1 fruit fly cellular context compared by ENCODE assay signal in the genomic region with DNA sequence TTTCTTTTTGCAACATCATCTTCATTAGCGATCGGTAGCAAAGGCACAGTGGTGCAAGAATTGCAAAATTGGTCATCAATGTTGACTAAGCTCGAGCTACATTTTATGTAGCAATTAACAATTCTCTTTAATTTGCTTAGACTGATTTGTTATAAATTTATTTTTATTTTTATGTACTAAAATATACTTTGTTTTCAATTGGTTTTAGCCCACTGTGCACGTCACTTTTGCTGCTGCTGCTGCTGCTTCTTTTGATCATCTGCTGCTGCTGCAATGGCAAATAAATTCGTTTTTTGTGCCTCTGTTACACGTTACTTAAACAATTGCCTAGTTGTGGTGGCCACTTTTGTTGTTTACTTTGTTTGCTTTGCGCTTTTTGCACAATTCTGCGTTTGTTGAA.
TF ChIP-seq lines count a peak whose summit lies in the region.

No protein-coding gene starts in this region.

TF ChIP-seq in whole organism, embryonic, 481 proteins besides CTCF, POLR2A, EP300 and RAD21 (continued from another document and continues in another):
- TF ChIP-seq peb (GFP tag; IDR thresholded peaks at IDR 0.05; lab: Robert Waterston, UW) (peak; percentile 75; the same call in 1 of the 2 replicates), CHES-1-like (GFP tag; optimal IDR thresholded peaks at IDR 0.05; lab: Kevin White, UChicago) (no peak), ken (GFP tag; IDR thresholded peaks at IDR 0.05; lab: Robert Waterston, UW) (peak; percentile 89), CG6654 (GFP tag; optimal IDR thresholded peaks at IDR 0.05; lab: Kevin White, UChicago) (peak; percentile 61), hkb (optimal IDR thresholded peaks at IDR 0.05; lab: Kevin White, UChicago) (no peak), hkb (GFP tag; IDR thresholded peaks at IDR 0.05; lab: Robert Waterston, UW) (peak; percentile 93), salm (tag; optimal IDR thresholded peaks at IDR 0.05; lab: Kevin White, UChicago) (peak; percentile 67), tio (GFP tag; optimal IDR thresholded peaks at IDR 0.05; lab: Kevin White, UChicago) (peak; percentile 76), ro (GFP tag; IDR thresholded peaks at IDR 0.05; lab: Robert Waterston, UW) (peak; percentile 63; the same call in 1 of the 2 replicates), schlank (tag; optimal IDR thresholded peaks at IDR 0.05; lab: Kevin White, UChicago) (peak; percentile 16), CkIIα-i1 (GFP tag; IDR thresholded peaks at IDR 0.05; lab: Robert Waterston, UW) (peak; percentile 59; the same call in 1 of the 2 replicates), Bdp1 (GFP tag; optimal IDR thresholded peaks at IDR 0.05; lab: Kevin White, UChicago) (peak; percentile 22), MESR4 (GFP tag; optimal IDR thresholded peaks at IDR 0.05; lab: Kevin White, UChicago) (no peak), chif (GFP tag; optimal IDR thresholded peaks at IDR 0.05; lab: Kevin White, UChicago) (peak; percentile 53 to 70), CG10565 (GFP tag; optimal IDR thresholded peaks at IDR 0.05; lab: Kevin White, UChicago) (no peak), CG11093 (GFP tag; IDR thresholded peaks at IDR 0.05; lab: Robert Waterston, UW) (peak; percentile 74), chn (GFP tag; optimal IDR thresholded peaks at IDR 0.05; lab: Kevin White, UChicago) (peak; percentile 72), exex (tag; optimal IDR thresholded peaks at IDR 0.05; lab: Kevin White, UChicago) (no peak), jing (GFP tag; optimal IDR thresholded peaks at IDR 0.05; lab: Kevin White, UChicago) (peak; percentile 78), gem (tag; optimal IDR thresholded peaks at IDR 0.05; lab: Kevin White, UChicago) (peak; percentile 92), Lim3 (GFP tag; IDR thresholded peaks at IDR 0.05; lab: Robert Waterston, UW) (0 out of 2 replicates have a peak, but pooled peaks have one; percentile 35), CG9932 (GFP tag; IDR thresholded peaks at IDR 0.05; lab: Robert Waterston, UW) (peak; percentile 74), luna (GFP tag; optimal IDR thresholded peaks at IDR 0.05; lab: Kevin White, UChicago) (no peak), CG5180 (GFP tag; optimal IDR thresholded peaks at IDR 0.05; lab: Kevin White, UChicago) (peak; percentile 4), CG6689 (GFP tag; IDR thresholded peaks at IDR 0.05; lab: Robert Waterston, UW) (peak; percentile 91), CG34422 (GFP tag; IDR thresholded peaks at IDR 0.05; lab: Robert Waterston, UW) (peak; percentile 89), CG17361 (GFP tag; IDR thresholded peaks at IDR 0.05; lab: Robert Waterston, UW) (peak; percentile 81), row (GFP tag; IDR thresholded peaks at IDR 0.05; lab: Robert Waterston, UW) (peak; percentile 85), caup (GFP tag; optimal IDR thresholded peaks at IDR 0.05; lab: Kevin White, UChicago; ENCODE audit: severe bottlenecking) (peak; percentile 69), dmrt11E (tag; optimal IDR thresholded peaks at IDR 0.05; lab: Kevin White, UChicago) (peak; percentile 79), HHEX (GFP tag; optimal IDR thresholded peaks at IDR 0.05; lab: Kevin White, UChicago) (peak; percentile 63), Fer1 (GFP tag; optimal IDR thresholded peaks at IDR 0.05; lab: Kevin White, UChicago) (peak; percentile 45), scrt (GFP tag; optimal IDR thresholded peaks at IDR 0.05; lab: Kevin White, UChicago) (peak; percentile 32), cas (GFP tag; IDR thresholded peaks at IDR 0.05; lab: Robert Waterston, UW) (peak; percentile 49; the same call in 1 of the 2 replicates), CG17568 (GFP tag; optimal IDR thresholded peaks at IDR 0.05; lab: Kevin White, UChicago) (peak; percentile 52), CG14050 (GFP tag; IDR thresholded peaks at IDR 0.05; lab: Robert Waterston, UW) (peak; percentile 68), chinmo (GFP tag; IDR thresholded peaks at IDR 0.05; lab: Robert Waterston, UW; ENCODE audit: partially characterized antibody) (no peak), CG4617 (GFP tag; optimal IDR thresholded peaks at IDR 0.05; lab: Kevin White, UChicago; ENCODE audit: borderline replicate concordance) (peak; percentile 22), CG11398 (GFP tag; optimal IDR thresholded peaks at IDR 0.05; lab: Kevin White, UChicago) (no peak), dan (GFP tag; IDR thresholded peaks at IDR 0.05; lab: Robert Waterston, UW) (peak; percentile 51; the same call in 1 of the 2 replicates), lilli (GFP tag; optimal IDR thresholded peaks at IDR 0.05; lab: Kevin White, UChicago) (peak; percentile 75), CG18764 (GFP tag; optimal IDR thresholded peaks at IDR 0.05; lab: Kevin White, UChicago) (peak; percentile 77), fru (optimal IDR thresholded peaks at IDR 0.05; lab: Kevin White, UChicago) (no peak), CG14965 (GFP tag; optimal IDR thresholded peaks at IDR 0.05; lab: Kevin White, UChicago; ENCODE audit: borderline replicate concordance) (no peak), ems (GFP tag; optimal IDR thresholded peaks at IDR 0.05; lab: Kevin White, UChicago) (peak; percentile 58), slbo (GFP tag; IDR thresholded peaks at IDR 0.05; lab: Robert Waterston, UW) (peak; percentile 86), CG17186 (GFP tag; optimal IDR thresholded peaks at IDR 0.05; lab: Kevin White, UChicago) (peak; percentile 6), Hr51 (GFP tag; optimal IDR thresholded peaks at IDR 0.05; lab: Kevin White, UChicago) (peak in 1 of 2 experiments; percentile 88), CG17829 (tag; optimal IDR thresholded peaks at IDR 0.05; lab: Kevin White, UChicago) (peak; percentile 74), Atf-2 (GFP tag; optimal IDR thresholded peaks at IDR 0.05; lab: Kevin White, UChicago) (peak; percentile 56), CG12219 (GFP tag; optimal IDR thresholded peaks at IDR 0.05; lab: Kevin White, UChicago) (peak; percentile 72), sima (GFP tag; optimal IDR thresholded peaks at IDR 0.05; lab: Kevin White, UChicago) (no peak), CG10147 (GFP tag; optimal IDR thresholded peaks at IDR 0.05; lab: Kevin White, UChicago) (peak; percentile 51), Dll (GFP tag; IDR thresholded peaks at IDR 0.05; lab: Robert Waterston, UW; ENCODE audit: partially characterized antibody) (no peak), CG6683 (GFP tag; optimal IDR thresholded peaks at IDR 0.05; lab: Kevin White, UChicago) (no peak), bbx (GFP tag; IDR thresholded peaks at IDR 0.05; lab: Robert Waterston, UW; ENCODE audit: partially characterized antibody) (no peak), da (GFP tag; optimal IDR thresholded peaks at IDR 0.05; lab: Kevin White, UChicago) (no peak), Hey (tag; optimal IDR thresholded peaks at IDR 0.05; lab: Kevin White, UChicago) (no peak), CG6791 (GFP tag; IDR thresholded peaks at IDR 0.05; lab: Robert Waterston, UW; ENCODE audit: partially characterized antibody) (no peak), NC2β (GFP tag; optimal IDR thresholded peaks at IDR 0.05; lab: Kevin White, UChicago) (peak; percentile 39), Med (GFP tag; lab: Kevin White, UChicago) (peak; percentile 70), CG2875 (GFP tag; optimal IDR thresholded peaks at IDR 0.05; lab: Kevin White, UChicago) (peak; percentile 78), Oaz (GFP tag; IDR thresholded peaks at IDR 0.05; lab: Robert Waterston, UW) (peak; percentile 72), inv (GFP tag; IDR thresholded peaks at IDR 0.05; lab: Robert Waterston, UW; ENCODE audit: partially characterized antibody) (no peak), ci (GFP tag; IDR thresholded peaks at IDR 0.05; lab: Robert Waterston, UW) (peak; percentile 93), CG10959 (GFP tag; IDR thresholded peaks at IDR 0.05; lab: Robert Waterston, UW) (peak; percentile 78), CG7556 (GFP tag; optimal IDR thresholded peaks at IDR 0.05; lab: Kevin White, UChicago) (peak; percentile 73), CG13624 (GFP tag; optimal IDR thresholded peaks at IDR 0.05; lab: Kevin White, UChicago) (no peak), CG2120 (GFP tag; optimal IDR thresholded peaks at IDR 0.05; lab: Kevin White, UChicago) (peak; percentile 62), Dip3 (GFP tag; optimal IDR thresholded peaks at IDR 0.05; lab: Kevin White, UChicago) (no peak), CG12155 (GFP tag; optimal IDR thresholded peaks at IDR 0.05; lab: Kevin White, UChicago) (peak; percentile 58), crc (GFP tag; optimal IDR thresholded peaks at IDR 0.05; lab: Kevin White, UChicago) (no peak), bowl (GFP tag; IDR thresholded peaks at IDR 0.05; lab: Robert Waterston, UW) (peak; percentile 29; the same call in 1 of the 2 replicates), ssp (GFP tag; IDR thresholded peaks at IDR 0.05; lab: Robert Waterston, UW) (peak; percentile 60), sr (GFP tag; IDR thresholded peaks at IDR 0.05; lab: Robert Waterston, UW) (peak; percentile 56; the same call in 1 of the 3 replicates), sug (tag; optimal IDR thresholded peaks at IDR 0.05; lab: Kevin White, UChicago) (no peak), CG13775 (GFP tag; optimal IDR thresholded peaks at IDR 0.05; lab: Kevin White, UChicago) (peak; percentile 73), phol (tag; optimal IDR thresholded peaks at IDR 0.05; lab: Kevin White, UChicago) (peak; percentile 84), her (GFP tag; optimal IDR thresholded peaks at IDR 0.05; lab: Kevin White, UChicago) (peak; percentile 19), CG5245 (GFP tag; optimal IDR thresholded peaks at IDR 0.05; lab: Kevin White, UChicago) (peak; percentile 72), wdn (GFP tag; IDR thresholded peaks at IDR 0.05; lab: Robert Waterston, UW) (peak; percentile 64), D19A (tag; optimal IDR thresholded peaks at IDR 0.05; lab: Kevin White, UChicago) (peak; percentile 67), esg (GFP tag; conservative IDR thresholded peaks at IDR 0.05; lab: Robert Waterston, UW) (peak; percentile 83), CG6854 (GFP tag; optimal IDR thresholded peaks at IDR 0.05; lab: Kevin White, UChicago) (peak; percentile 7), Eip74EF (GFP tag; optimal IDR thresholded peaks at IDR 0.05; lab: Kevin White, UChicago) (no peak), kah (GFP tag; optimal IDR thresholded peaks at IDR 0.05; lab: Kevin White, UChicago) (peak; percentile 47), tgo (GFP tag; IDR thresholded peaks at IDR 0.05; lab: Robert Waterston, UW) (peak; percentile 88), crol (GFP tag; IDR thresholded peaks at IDR 0.05; lab: Robert Waterston, UW) (no peak), Opbp (GFP tag; IDR thresholded peaks at IDR 0.05; lab: Robert Waterston, UW; ENCODE audit: partially characterized antibody) (no peak), ewg (GFP tag; optimal IDR thresholded peaks at IDR 0.05; lab: Kevin White, UChicago) (peak; percentile 66), CG16813 (GFP tag; IDR thresholded peaks at IDR 0.05; lab: Robert Waterston, UW; ENCODE audit: partially characterized antibody) (0 out of 3 replicates have a peak, but pooled peaks have one; percentile 14), MBD-R2 (GFP tag; IDR thresholded peaks at IDR 0.05; lab: Robert Waterston, UW) (peak; percentile 59), ac (GFP tag; optimal IDR thresholded peaks at IDR 0.05; lab: Kevin White, UChicago) (peak; percentile 53), CG6254 (GFP tag; optimal IDR thresholded peaks at IDR 0.05; lab: Kevin White, UChicago) (peak; percentile 71), CG17328 (GFP tag; IDR thresholded peaks at IDR 0.05; lab: Robert Waterston, UW) (peak; percentile 94), Dref (GFP tag; IDR thresholded peaks at IDR 0.05; lab: Robert Waterston, UW) (no peak), tx (GFP tag; optimal IDR thresholded peaks at IDR 0.05; lab: Kevin White, UChicago) (no peak), eve (GFP tag; optimal IDR thresholded peaks at IDR 0.05; lab: Kevin White, UChicago) (peak in 1 of 2 experiments; percentile 62), CG2202 (tag; optimal IDR thresholded peaks at IDR 0.05; lab: Kevin White, UChicago) (peak; percentile 45), Nf-YC (tag; optimal IDR thresholded peaks at IDR 0.05; lab: Kevin White, UChicago) (no peak), shn (GFP tag; optimal IDR thresholded peaks at IDR 0.05; lab: Kevin White, UChicago) (no peak), ab (GFP tag; optimal IDR thresholded peaks at IDR 0.05; lab: Kevin White, UChicago) (peak; percentile 49), so (GFP tag; IDR thresholded peaks at IDR 0.05; lab: Robert Waterston, UW) (peak; percentile 81; the same call in 2 of the 3 replicates), CG4424 (GFP tag; optimal IDR thresholded peaks at IDR 0.05; lab: Kevin White, UChicago) (peak; percentile 63), CG18011 (GFP tag; optimal IDR thresholded peaks at IDR 0.05; lab: Kevin White, UChicago) (peak; percentile 50), CG9215 (GFP tag; IDR thresholded peaks at IDR 0.05; lab: Robert Waterston, UW) (peak; percentile 51; the same call in 1 of the 2 replicates), CG3838 (GFP tag; optimal IDR thresholded peaks at IDR 0.05; lab: Kevin White, UChicago) (peak; percentile 29), gce (GFP tag; IDR thresholded peaks at IDR 0.05; lab: Robert Waterston, UW) (peak; percentile 85), CG12659 (GFP tag; optimal IDR thresholded peaks at IDR 0.05; lab: Kevin White, UChicago) (peak; percentile 66), B-H2 (GFP tag; optimal IDR thresholded peaks at IDR 0.05; lab: Kevin White, UChicago) (no peak), CG1603 (tag; optimal IDR thresholded peaks at IDR 0.05; lab: Kevin White, UChicago) (peak; percentile 58), Gug (GFP tag; IDR thresholded peaks at IDR 0.05; lab: Robert Waterston, UW) (peak; percentile 61; the same call in 3 of the 4 replicates), dpn (GFP tag; optimal IDR thresholded peaks at IDR 0.05; lab: Kevin White, UChicago) (peak; percentile 53 to 87), h (optimal IDR thresholded peaks at IDR 0.05; lab: Kevin White, UChicago) (no peak), CG4404 (GFP tag; IDR thresholded peaks at IDR 0.05; lab: Robert Waterston, UW) (peak; percentile 79), Aef1 (GFP tag; IDR thresholded peaks at IDR 0.05; lab: Robert Waterston, UW) (peak; percentile 83), CG7928 (GFP tag; optimal IDR thresholded peaks at IDR 0.05; lab: Kevin White, UChicago) (peak; percentile 13), CG8924 (tag; optimal IDR thresholded peaks at IDR 0.05; lab: Kevin White, UChicago) (peak; percentile 75), Awh (GFP tag; IDR thresholded peaks at IDR 0.05; lab: Robert Waterston, UW) (peak; percentile 81), Doc3 (GFP tag; IDR thresholded peaks at IDR 0.05; lab: Robert Waterston, UW; ENCODE audit: partially characterized antibody) (no peak), CG6272 (GFP tag; IDR thresholded peaks at IDR 0.05; lab: Robert Waterston, UW) (peak; percentile 60), CG13296 (GFP tag; optimal IDR thresholded peaks at IDR 0.05; lab: Kevin White, UChicago) (peak; percentile 57), CG17385 (GFP tag; optimal IDR thresholded peaks at IDR 0.05; lab: Kevin White, UChicago) (peak; percentile 60), Myb (GFP tag; optimal IDR thresholded peaks at IDR 0.05; lab: Kevin White, UChicago) (peak; percentile 0)
